Worm (Caenorhabditis elegans): ENCODE measurements around the gene F48G7.13.

Gene F48G7.13

DNA sequence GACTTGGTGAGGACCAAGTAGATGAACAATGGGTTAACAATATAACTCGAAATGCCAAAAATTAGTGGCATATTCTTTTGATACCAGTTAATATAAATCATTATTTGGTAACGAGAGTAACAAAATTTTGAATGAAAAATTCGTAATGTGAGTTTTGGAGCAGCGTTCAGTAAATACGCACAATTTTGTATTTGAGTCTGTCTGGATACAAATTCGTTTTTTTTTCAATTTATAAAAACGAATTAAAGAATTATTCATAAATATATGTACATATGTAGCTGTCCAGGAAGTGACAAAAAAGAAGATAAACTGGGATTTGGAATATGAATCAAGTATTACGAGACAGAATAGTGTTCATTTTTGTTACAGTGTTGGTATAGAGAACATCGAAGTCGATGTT lies 37.6 kb downstream of the F48G7.13 start, which contains the start of gene srj-5:
srj-5 (minus strand) TSS at position 101 of the 400 bp plus-strand sequence.
- TF ChIP-seq ceh-83 (GFP tag; optimal IDR thresholded peaks at IDR 0.05) (no peak), lin-13 (tag; optimal IDR thresholded peaks at IDR 0.05) (no peak), unc-62 (GFP tag; optimal IDR thresholded peaks at IDR 0.05) (no peak), ceh-39 (tag; optimal IDR thresholded peaks at IDR 0.05) (no peak), hlh-1 (tag; optimal IDR thresholded peaks at IDR 0.05) (no peak), lin-32 (GFP tag; optimal IDR thresholded peaks at IDR 0.05) (no peak), bed-3 (GFP tag; optimal IDR thresholded peaks at IDR 0.05) (no peak), M03D4.4 (tag; optimal IDR thresholded peaks at IDR 0.05) (no peak), ceh-43 (GFP tag; optimal IDR thresholded peaks at IDR 0.05) (no peak), mep-1 (tag; optimal IDR thresholded peaks at IDR 0.05) (no peak), ces-1 (GFP tag; optimal IDR thresholded peaks at IDR 0.05) (no peak), mls-2 (tag; optimal IDR thresholded peaks at IDR 0.05) (no peak), unc-120 (tag; optimal IDR thresholded peaks at IDR 0.05; ENCODE audit: poor library complexity, severe bottlenecking) (no peak), nhr-76 (tag; optimal IDR thresholded peaks at IDR 0.05) (no peak), elt-1 (tag; optimal IDR thresholded peaks at IDR 0.05; ENCODE audit: borderline replicate concordance, insufficient read depth) (no peak), snpc-4 (tag; optimal IDR thresholded peaks at IDR 0.05) (no peak), tbx-8 (GFP tag; optimal IDR thresholded peaks at IDR 0.05) (no peak), nhr-237 (tag; optimal IDR thresholded peaks at IDR 0.05) (no peak)

DNA sequence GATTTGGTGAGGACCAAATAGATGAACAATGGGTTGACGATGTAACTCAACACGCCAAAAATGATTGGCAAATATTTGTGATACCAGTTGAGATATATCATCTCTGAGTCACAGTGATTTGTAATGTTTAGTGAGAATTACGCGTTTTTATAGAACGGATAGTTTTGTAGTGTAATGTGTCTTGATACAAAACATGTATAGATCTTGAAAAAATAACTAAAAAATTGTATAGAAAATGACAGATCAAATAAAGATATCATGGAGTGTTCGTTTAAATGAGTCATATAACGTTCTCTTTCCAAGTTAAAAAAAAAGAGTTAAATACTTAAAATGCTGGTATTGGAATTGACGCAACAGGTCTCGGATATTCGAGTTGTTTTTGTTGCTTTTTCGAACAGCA lies 39.0 kb downstream of the F48G7.13 start, which contains the start of gene srj-6:
srj-6 (minus strand) TSS at position 101 of the 400 bp plus-strand sequence.
- TF ChIP-seq blmp-1 (tag; optimal IDR thresholded peaks at IDR 0.05) (no peak), ceh-39 (tag; optimal IDR thresholded peaks at IDR 0.05) (no peak), nhr-237 (tag; optimal IDR thresholded peaks at IDR 0.05) (no peak), mep-1 (tag; optimal IDR thresholded peaks at IDR 0.05) (no peak), sptf-1 (tag; optimal IDR thresholded peaks at IDR 0.05) (no peak), unc-120 (tag; optimal IDR thresholded peaks at IDR 0.05; ENCODE audit: poor library complexity, severe bottlenecking) (no peak), M03D4.4 (tag; optimal IDR thresholded peaks at IDR 0.05) (no peak), nhr-12 (tag; optimal IDR thresholded peaks at IDR 0.05) (no peak), cnd-1 (tag; optimal IDR thresholded peaks at IDR 0.05) (no peak)

DNA sequence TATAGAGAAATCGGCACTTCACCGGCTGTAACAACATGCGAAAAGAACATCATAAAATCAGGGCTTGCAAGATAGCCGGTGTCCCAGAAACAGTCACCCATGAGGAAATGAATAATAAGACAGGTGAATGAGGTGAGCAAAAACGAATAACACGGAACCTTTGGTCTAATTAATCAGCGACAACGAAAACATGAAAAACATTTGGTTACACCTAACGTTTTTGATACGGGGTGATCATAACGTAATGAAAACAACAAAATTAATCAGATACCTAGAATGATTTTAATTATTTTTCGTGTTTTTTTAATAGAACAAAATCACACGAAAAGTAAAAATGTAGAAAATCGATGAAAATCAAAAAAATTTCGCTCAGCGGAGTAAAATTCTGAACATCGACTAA lies 40.4 kb downstream of the F48G7.13 start, which contains the start of gene srh-245:
srh-245 (minus strand) TSS at position 101 of the 400 bp plus-strand sequence.
- TF ChIP-seq nhr-28 (tag; optimal IDR thresholded peaks at IDR 0.05) (no peak), bed-3 (GFP tag; optimal IDR thresholded peaks at IDR 0.05) (no peak), nhr-76 (tag; optimal IDR thresholded peaks at IDR 0.05) (no peak), pha-4 (tag; optimal IDR thresholded peaks at IDR 0.05) (no peak), unc-120 (tag; optimal IDR thresholded peaks at IDR 0.05; ENCODE audit: poor library complexity, severe bottlenecking) (no peak), snpc-4 (tag; optimal IDR thresholded peaks at IDR 0.05) (no peak), nhr-237 (tag; optimal IDR thresholded peaks at IDR 0.05) (no peak), lin-32 (GFP tag; optimal IDR thresholded peaks at IDR 0.05) (no peak), lsy-2 (tag; optimal IDR thresholded peaks at IDR 0.05) (no peak), cnd-1 (tag; optimal IDR thresholded peaks at IDR 0.05) (no peak)

DNA sequence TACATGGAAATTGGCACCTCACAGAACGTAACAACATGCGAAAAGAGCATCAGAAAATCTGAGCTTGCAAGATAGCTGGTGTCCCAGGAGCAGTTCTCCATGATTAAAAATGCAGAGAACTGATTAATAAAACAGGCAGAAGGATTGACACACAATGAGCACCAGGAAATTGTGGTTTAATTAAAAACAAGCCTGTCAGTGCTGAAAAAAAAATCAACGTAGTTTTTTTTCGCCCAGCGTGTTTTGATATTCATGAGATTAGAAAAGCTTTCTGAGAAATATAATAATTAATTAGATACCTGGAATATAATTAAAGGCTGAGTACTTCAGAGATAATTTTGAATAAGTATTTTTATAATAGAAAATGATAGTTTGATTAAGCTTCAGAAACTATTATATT lies 42.3 kb downstream of the F48G7.13 start, which contains the start of gene srh-246:
srh-246 (minus strand) TSS at position 101 of the 400 bp plus-strand sequence.
- TF ChIP-seq ceh-39 (tag; optimal IDR thresholded peaks at IDR 0.05) (no peak), nhr-2 (tag; optimal IDR thresholded peaks at IDR 0.05) (no peak), pha-4 (tag; optimal IDR thresholded peaks at IDR 0.05) (no peak), zip-8 (tag; optimal IDR thresholded peaks at IDR 0.05) (no peak), ceh-43 (GFP tag; optimal IDR thresholded peaks at IDR 0.05) (no peak), nhr-237 (tag; optimal IDR thresholded peaks at IDR 0.05) (no peak), ceh-83 (GFP tag; optimal IDR thresholded peaks at IDR 0.05) (no peak)

DNA sequence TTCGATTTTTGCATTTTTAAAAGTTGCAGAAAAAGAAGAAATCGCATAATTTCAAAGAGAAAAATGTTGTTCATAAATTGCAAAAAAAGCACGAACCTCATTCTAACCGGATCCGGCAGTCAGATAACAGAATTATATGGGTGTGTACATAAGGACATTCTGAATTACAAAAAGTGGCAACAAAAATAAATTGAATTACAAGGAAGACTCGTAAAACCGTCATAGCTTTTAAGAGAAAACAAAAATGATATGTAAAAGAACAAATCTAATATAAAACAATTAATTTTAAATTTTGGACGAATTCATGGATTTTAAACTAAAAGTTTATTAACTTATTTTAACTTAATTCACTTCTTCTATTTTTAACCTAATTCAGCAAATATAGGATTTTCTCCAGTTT lies 44.8 kb downstream of the F48G7.13 start, which contains the start of gene F31F4.17:
F31F4.17 (minus strand) TSS at position 101 of the 400 bp plus-strand sequence.
- TF ChIP-seq zip-8 (tag; optimal IDR thresholded peaks at IDR 0.05) (no peak), mep-1 (tag; optimal IDR thresholded peaks at IDR 0.05) (no peak), lsy-2 (tag; optimal IDR thresholded peaks at IDR 0.05) (no peak), ztf-11 (tag; optimal IDR thresholded peaks at IDR 0.05) (no peak), mab-5 (tag; optimal IDR thresholded peaks at IDR 0.05) (no peak), hlh-1 (tag; optimal IDR thresholded peaks at IDR 0.05) (no peak), nhr-2 (tag; optimal IDR thresholded peaks at IDR 0.05) (no peak)

Data from whole organism, mixed stage, embryonic.